Worm (Caenorhabditis elegans): ENCODE results near the gene F08D12.3.

ce11 chrII:2752999-2753398 lies 26.4 kb upstream of the F08D12.3 start, which contains the start of gene F29A7.3:
- TF ChIP-seq attf-6 (GFP tag; IDR thresholded peaks at IDR 0.05) (no peak), nfyb-1 (GFP tag; IDR thresholded peaks at IDR 0.05) (no peak), lin-54 (GFP tag; optimal IDR thresholded peaks at IDR 0.05) (no peak), unc-62 (GFP tag; optimal IDR thresholded peaks at IDR 0.05) (no peak), pha-4 (tag; optimal IDR thresholded peaks at IDR 0.05) (no peak), efl-1 (GFP tag; optimal IDR thresholded peaks at IDR 0.05) (no peak)

Data from whole organism, young adult.